Worm (Caenorhabditis elegans) whole organism, L3 larva: Measurements from ENCODE around the gene fbxb-107.

ENCODE experiments used
- R02D3.7 ChIP-seq: fragments of 150-350 bp; optimal IDR thresholded peaks from 2 replicates; lab custom pipeline; 2014; ENCODE audit warnings: missing biosample characterization, missing genetic modification characterization
- aly-2 ChIP-seq: fragments of 150-350 bp; optimal IDR thresholded peaks from 2 replicates; lab custom pipeline; 2014; ENCODE audit warnings: missing biosample characterization, missing genetic modification characterization
- ama-1 ChIP-seq: fragments of 150-350 bp; optimal IDR thresholded peaks from 2 replicates; lab custom pipeline; 2018
- nhr-11 ChIP-seq: fragments of 150-350 bp; optimal IDR thresholded peaks from 2 replicates; lab custom pipeline; 2014; ENCODE audit warnings: missing biosample characterization, missing genetic modification characterization
- nhr-28 ChIP-seq: fragments of 150-350 bp; optimal IDR thresholded peaks from 2 replicates; lab custom pipeline; 2014; ENCODE audit warnings: missing biosample characterization, missing genetic modification characterization
- nhr-43 ChIP-seq: sonication (generic microtip); optimal IDR thresholded peaks from 2 replicates; lab custom pipeline; 2016; ENCODE audit warnings: mild to moderate bottlenecking, missing genetic modification characterization, missing compliant biosample characterization; ENCODE audit not compliant: poor library complexity, severe bottlenecking
- nhr-76 ChIP-seq: fragments of 150-350 bp; sonication (generic microtip); optimal IDR thresholded peaks from 5 replicates; lab custom pipeline; 2014; ENCODE audit warnings: missing biosample characterization, missing genetic modification characterization
- pha-4 ChIP-seq: fragments of 150-350 bp; optimal IDR thresholded peaks from 2 replicates; lab custom pipeline; 2014; ENCODE audit warnings: missing biosample characterization, missing genetic modification reagents, missing genetic modification characterization
- pqm-1 ChIP-seq: fragments of 150-350 bp; optimal IDR thresholded peaks from 2 replicates; lab custom pipeline; 2017; ENCODE audit warnings: missing biosample characterization, missing genetic modification characterization, inconsistent platforms
- snpc-4 ChIP-seq: fragments of 150-350 bp; optimal IDR thresholded peaks from 2 replicates; lab custom pipeline; 2014; ENCODE audit warnings: missing biosample characterization, missing genetic modification characterization
- unc-39 ChIP-seq: sonication (generic microtip); optimal IDR thresholded peaks from 4 replicates; lab custom pipeline; 2017; ENCODE audit warnings: missing biosample characterization, missing genetic modification characterization
- unc-62 ChIP-seq: fragments of 150-350 bp; sonication (generic microtip); optimal IDR thresholded peaks from 4 replicates; lab custom pipeline; 2014; ENCODE audit warnings: missing biosample characterization, missing genetic modification reagents, missing genetic modification characterization
- ztf-11 ChIP-seq: fragments of 150-350 bp; optimal IDR thresholded peaks from 2 replicates; lab custom pipeline; 2014; ENCODE audit warnings: missing biosample characterization, missing genetic modification characterization

- no peak for TF ChIP-seq pha-4 (tag; lab: Kevin White, UChicago)
- TF ChIP-seq ama-1 (lab: Kevin White, UChicago), result no peak
- TF ChIP-seq nhr-11, result no peak
- TF ChIP-seq nhr-28 (tag; lab: Kevin White, UChicago), result no peak
- TF ChIP-seq snpc-4, result no peak
- TF ChIP-seq nhr-43, result no peak
- no peak for TF ChIP-seq unc-62
- no peak for TF ChIP-seq ztf-11 (tag; lab: Kevin White, UChicago)
- no peak for TF ChIP-seq aly-2 (tag; lab: Kevin White, UChicago)
- no peak for TF ChIP-seq nhr-76 (tag; lab: Kevin White, UChicago)
- no peak for TF ChIP-seq R02D3.7 (tag; lab: Kevin White, UChicago)
- no peak for TF ChIP-seq unc-39
- TF ChIP-seq pqm-1, result no peak
Measured at ce11 chrII:2739619-2740018, 19.0 kb upstream of the fbxb-107 start, which contains the start of gene T05A8.6.
